Worm (Caenorhabditis elegans): ENCODE data around the gene pas-7.

DNA sequence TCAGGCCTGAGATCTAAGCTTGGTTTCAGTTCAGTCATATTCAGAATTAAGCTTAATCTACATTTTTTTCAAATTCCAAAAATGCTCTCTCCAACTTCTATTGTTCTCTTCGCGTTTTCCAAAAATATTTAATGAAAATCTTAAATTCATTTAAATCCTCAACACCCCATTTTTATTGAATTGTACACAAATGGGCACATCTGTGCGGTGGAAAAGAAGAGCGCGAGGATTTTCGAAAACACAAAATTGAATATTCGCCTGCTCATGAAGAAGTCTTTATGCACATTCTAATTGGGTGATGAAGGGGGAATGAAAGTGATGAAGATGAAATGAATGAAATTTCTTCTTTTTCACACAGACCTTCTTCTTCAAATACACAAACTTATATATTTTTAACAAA, 15.2 kb downstream of the pas-7 start:
- TF ChIP-seq B0336.3 (GFP tag; IDR thresholded peaks at IDR 0.05) (no peak), lsl-1 (GFP tag; optimal IDR thresholded peaks at IDR 0.05) (no peak), unc-62 (GFP tag; optimal IDR thresholded peaks at IDR 0.05) (no peak), nhr-90 (tag; optimal IDR thresholded peaks at IDR 0.05) (no peak), unc-130 (GFP tag; optimal IDR thresholded peaks at IDR 0.05) (no peak), F10E7.11 (tag; optimal IDR thresholded peaks at IDR 0.05) (no peak), efl-1 (GFP tag; optimal IDR thresholded peaks at IDR 0.05) (no peak), mel-28 (tag; optimal IDR thresholded peaks at IDR 0.05; ENCODE audit: borderline replicate concordance) (no peak), ceh-79 (tag; optimal IDR thresholded peaks at IDR 0.05) (no peak), die-1 (tag; optimal IDR thresholded peaks at IDR 0.05) (no peak), nfya-1 (tag; optimal IDR thresholded peaks at IDR 0.05; ENCODE audit: borderline replicate concordance, insufficient read depth) (no peak)

Measured in whole organism, young adult.